Fruit fly (Drosophila melanogaster) whole organism, prepupa: ENCODE data around the gene VhaM9.7-c.

Experiments
- Blimp-1 ChIP-seq: fragments of 200-800 bp; sonication (Bioruptor generic); optimal IDR thresholded peaks from 3 replicates; lab custom pipeline; 2017; ENCODE audit warnings: missing biosample characterization, missing genetic modification characterization, mild to moderate bottlenecking, moderate library complexity, missing genetic modification reagents
- CG10631 ChIP-seq: fragments of 200-800 bp; sonication (Bioruptor generic); optimal IDR thresholded peaks from 2 replicates; lab custom pipeline; 2016; ENCODE audit warnings: missing biosample characterization, missing genetic modification characterization
- CG10669 ChIP-seq: fragments of 200-800 bp; sonication (Bioruptor generic); optimal IDR thresholded peaks from 3 replicates; lab custom pipeline; 2018; ENCODE audit warnings: missing biosample characterization, mild to moderate bottlenecking, missing genetic modification characterization, moderate library complexity
- CG11294 ChIP-seq: fragments of 200-800 bp; sonication (Bioruptor generic); IDR thresholded peaks from 2 replicates; pipeline ENCODE4 v1.3.6; 2022; ENCODE audit warnings: missing biosample characterization, missing genetic modification characterization
- CG11762 ChIP-seq: fragments of 200-800 bp; sonication (Bioruptor generic); optimal IDR thresholded peaks from 3 replicates; lab custom pipeline; 2016; ENCODE audit warnings: missing biosample characterization, missing genetic modification characterization; ENCODE audit not compliant: insufficient read depth
- CG11902 ChIP-seq: fragments of 200-800 bp; sonication (Bioruptor generic); optimal IDR thresholded peaks from 3 replicates; lab custom pipeline; 2016; ENCODE audit warnings: missing biosample characterization, missing genetic modification characterization
- CG15336 ChIP-seq: fragments of 200-800 bp; sonication (Bioruptor generic); IDR thresholded peaks from 2 replicates; pipeline ENCODE4 v1.3.6; 2022; ENCODE audit warnings: missing biosample characterization, missing genetic modification characterization
- CG1621 ChIP-seq: fragments of 200-800 bp; sonication (Bioruptor generic); optimal IDR thresholded peaks from 3 replicates; lab custom pipeline; 2018; ENCODE audit warnings: missing biosample characterization, mild to moderate bottlenecking, missing genetic modification characterization
- CG16779 ChIP-seq: fragments of 200-800 bp; sonication (Bioruptor generic); optimal IDR thresholded peaks from 3 replicates; lab custom pipeline; 2017; ENCODE audit warnings: missing biosample characterization, mild to moderate bottlenecking, missing genetic modification characterization
- CG3032 ChIP-seq: fragments of 200-800 bp; optimal IDR thresholded peaks from 2 replicates; lab custom pipeline; 2019; ENCODE audit warnings: missing biosample characterization, mild to moderate bottlenecking, missing genetic modification characterization, moderate library complexity
- CG31627 ChIP-seq: fragments of 200-800 bp; sonication (Bioruptor generic); optimal IDR thresholded peaks from 3 replicates; lab custom pipeline; 2016; ENCODE audit warnings: missing biosample characterization, missing genetic modification characterization
- CG32006 ChIP-seq: fragments of 200-800 bp; sonication (Bioruptor generic); optimal IDR thresholded peaks from 3 replicates; lab custom pipeline; 2017; ENCODE audit warnings: missing biosample characterization, mild to moderate bottlenecking, missing genetic modification characterization
- CG6163 ChIP-seq: fragments of 200-800 bp; sonication (Bioruptor generic); IDR thresholded peaks from 3 replicates; pipeline ENCODE4 v1.3.6; 2022; ENCODE audit warnings: missing biosample characterization, missing genetic modification characterization
- CG6276 ChIP-seq: fragments of 200-800 bp; sonication (Bioruptor generic); optimal IDR thresholded peaks from 2 replicates; lab custom pipeline; 2017; ENCODE audit warnings: missing biosample characterization, mild to moderate bottlenecking, missing genetic modification characterization
- CG6792 ChIP-seq: fragments of 200-800 bp; sonication (Bioruptor generic); optimal IDR thresholded peaks from 3 replicates; lab custom pipeline; 2016; ENCODE audit warnings: missing biosample characterization, missing genetic modification characterization
- CG6808 ChIP-seq: fragments of 200-800 bp; sonication (Bioruptor generic); optimal IDR thresholded peaks from 3 replicates; lab custom pipeline; 2017; ENCODE audit warnings: missing biosample characterization, missing genetic modification characterization, mild to moderate bottlenecking, moderate library complexity, missing genetic modification reagents
- CG6854 ChIP-seq: fragments of 200-800 bp; sonication (Bioruptor generic); optimal IDR thresholded peaks from 2 replicates; lab custom pipeline; 2017; ENCODE audit warnings: missing biosample characterization, mild to moderate bottlenecking, missing genetic modification characterization
- CG7368 ChIP-seq: fragments of 200-800 bp; sonication (Bioruptor generic); optimal IDR thresholded peaks from 3 replicates; lab custom pipeline; 2016; ENCODE audit warnings: missing biosample characterization, missing genetic modification characterization
- CG8119 ChIP-seq: fragments of 200-800 bp; sonication (Bioruptor generic); IDR thresholded peaks from 3 replicates; pipeline ENCODE4 v1.3.6; 2022; ENCODE audit warnings: missing biosample characterization, missing genetic modification characterization
- CG8319 ChIP-seq: fragments of 200-800 bp; sonication (Bioruptor generic); optimal IDR thresholded peaks from 3 replicates; lab custom pipeline; 2016; ENCODE audit warnings: missing biosample characterization, missing genetic modification characterization
- CG8632 ChIP-seq: fragments of 200-800 bp; sonication (Bioruptor generic); optimal IDR thresholded peaks from 3 replicates; lab custom pipeline; 2016; ENCODE audit warnings: missing biosample characterization, missing genetic modification characterization
- Eip75B ChIP-seq: fragments of 200-800 bp; sonication (Bioruptor generic); optimal IDR thresholded peaks from 3 replicates; lab custom pipeline; 2016; ENCODE audit warnings: missing biosample characterization, missing genetic modification characterization
- Eip78C ChIP-seq: fragments of 200-800 bp; sonication (Bioruptor generic); peaks from one replicate; lab custom pipeline; 2016; ENCODE audit warnings: missing biosample characterization, missing genetic modification characterization
- Eip93F ChIP-seq: fragments of 200-800 bp; sonication (Bioruptor generic); optimal IDR thresholded peaks from 2 replicates; lab custom pipeline; 2016; ENCODE audit warnings: missing biosample characterization, mild to moderate bottlenecking, missing genetic modification characterization
- Ets96B ChIP-seq: fragments of 200-800 bp; optimal IDR thresholded peaks from 2 replicates; lab custom pipeline; 2019; ENCODE audit warnings: missing biosample characterization, mild to moderate bottlenecking, missing genetic modification characterization, moderate library complexity
- Gug ChIP-seq: fragments of 200-800 bp; sonication (Bioruptor generic); IDR thresholded peaks from 2 replicates; pipeline ENCODE4 v1.3.6; 2022; ENCODE audit warnings: missing biosample characterization, missing genetic modification characterization
- Hr38 ChIP-seq: sonication (Bioruptor generic); optimal IDR thresholded peaks from 2 replicates; lab custom pipeline; 2016; ENCODE audit warnings: missing biosample characterization, missing genetic modification characterization
- Hr39 ChIP-seq: fragments of 200-800 bp; sonication (Bioruptor generic); optimal IDR thresholded peaks from 2 replicates; lab custom pipeline; 2016; ENCODE audit warnings: missing biosample characterization, missing genetic modification characterization
- Hr4 ChIP-seq: fragments of 200-800 bp; sonication (Bioruptor generic); optimal IDR thresholded peaks from 3 replicates; lab custom pipeline; 2016; ENCODE audit warnings: missing biosample characterization, missing genetic modification characterization
- Lpt ChIP-seq: fragments of 200-800 bp; sonication (Bioruptor generic); optimal IDR thresholded peaks from 3 replicates; lab custom pipeline; 2016; ENCODE audit warnings: missing biosample characterization, missing genetic modification characterization
- Met ChIP-seq: fragments of 200-800 bp; sonication (Bioruptor generic); optimal IDR thresholded peaks from 3 replicates; lab custom pipeline; 2016; ENCODE audit warnings: missing biosample characterization, missing genetic modification characterization
- OdsH ChIP-seq: fragments of 200-800 bp; sonication (Bioruptor generic); optimal IDR thresholded peaks from 3 replicates; lab custom pipeline; 2016; ENCODE audit warnings: missing biosample characterization, missing genetic modification characterization
- Sox102F ChIP-seq: fragments of 200-800 bp; sonication (Bioruptor generic); optimal IDR thresholded peaks from 2 replicates; lab custom pipeline; 2016; ENCODE audit warnings: missing biosample characterization, mild to moderate bottlenecking, missing genetic modification characterization
- Sox14 ChIP-seq: fragments of 200-800 bp; sonication (Bioruptor generic); optimal IDR thresholded peaks from 3 replicates; lab custom pipeline; 2016; ENCODE audit warnings: missing biosample characterization, missing genetic modification characterization
- achi ChIP-seq: fragments of 200-800 bp; sonication (Bioruptor generic); optimal IDR thresholded peaks from 3 replicates; lab custom pipeline; 2016; ENCODE audit warnings: missing biosample characterization, missing genetic modification characterization
- acj6 ChIP-seq: fragments of 200-800 bp; sonication (Bioruptor generic); optimal IDR thresholded peaks from 3 replicates; lab custom pipeline; 2016; ENCODE audit warnings: missing biosample characterization, missing genetic modification characterization
- dsx ChIP-seq: fragments of 200-800 bp; optimal IDR thresholded peaks from 3 replicates; lab custom pipeline; 2019; ENCODE audit warnings: missing biosample characterization, mild to moderate bottlenecking, missing genetic modification characterization, moderate library complexity; ENCODE audit not compliant: poor library complexity, severe bottlenecking
- eg ChIP-seq: fragments of 200-800 bp; sonication (Bioruptor generic); IDR thresholded peaks from 3 replicates; pipeline ENCODE4 v1.3.6; 2022; ENCODE audit warnings: missing biosample characterization, missing genetic modification characterization
- esn ChIP-seq: fragments of 200-800 bp; sonication (Bioruptor generic); optimal IDR thresholded peaks from 2 replicates; lab custom pipeline; 2016; ENCODE audit warnings: missing biosample characterization, mild to moderate bottlenecking, missing genetic modification characterization, moderate library complexity
- fd59A ChIP-seq: fragments of 200-800 bp; sonication (Bioruptor generic); optimal IDR thresholded peaks from 2 replicates; lab custom pipeline; 2017; ENCODE audit warnings: missing biosample characterization, mild to moderate bottlenecking, missing genetic modification characterization, missing genetic modification reagents
- fd85E ChIP-seq: fragments of 200-800 bp; sonication (Bioruptor generic); optimal IDR thresholded peaks from 3 replicates; lab custom pipeline; 2016; ENCODE audit warnings: missing biosample characterization, missing genetic modification characterization
- lz ChIP-seq: fragments of 200-800 bp; sonication (Bioruptor generic); optimal IDR thresholded peaks from 3 replicates; lab custom pipeline; 2016; ENCODE audit warnings: missing biosample characterization, missing genetic modification characterization
- net ChIP-seq: fragments of 200-800 bp; sonication (Bioruptor generic); optimal IDR thresholded peaks from 3 replicates; lab custom pipeline; 2016; ENCODE audit warnings: missing biosample characterization, missing genetic modification characterization
- pdm3 ChIP-seq: fragments of 200-800 bp; sonication (Bioruptor generic); optimal IDR thresholded peaks from 3 replicates; lab custom pipeline; 2016; ENCODE audit warnings: missing biosample characterization, missing genetic modification characterization
- spab ChIP-seq: fragments of 200-800 bp; sonication (Bioruptor generic); optimal IDR thresholded peaks from 2 replicates; lab custom pipeline; 2017; ENCODE audit warnings: missing biosample characterization, mild to moderate bottlenecking, missing genetic modification characterization, missing genetic modification reagents
- svp ChIP-seq: fragments of 200-800 bp; sonication (Bioruptor generic); peaks from one replicate; lab custom pipeline; 2016; ENCODE audit warnings: missing biosample characterization, missing genetic modification characterization
- topi ChIP-seq: fragments of 200-800 bp; sonication (Bioruptor generic); optimal IDR thresholded peaks from 3 replicates; lab custom pipeline; 2016; ENCODE audit warnings: missing biosample characterization, missing genetic modification characterization
- vri ChIP-seq: fragments of 200-800 bp; sonication (Bioruptor generic); optimal IDR thresholded peaks from 3 replicates; lab custom pipeline; 2016; ENCODE audit warnings: missing biosample characterization, mild to moderate bottlenecking, missing genetic modification characterization

The VhaM9.7-c gene

DNA sequence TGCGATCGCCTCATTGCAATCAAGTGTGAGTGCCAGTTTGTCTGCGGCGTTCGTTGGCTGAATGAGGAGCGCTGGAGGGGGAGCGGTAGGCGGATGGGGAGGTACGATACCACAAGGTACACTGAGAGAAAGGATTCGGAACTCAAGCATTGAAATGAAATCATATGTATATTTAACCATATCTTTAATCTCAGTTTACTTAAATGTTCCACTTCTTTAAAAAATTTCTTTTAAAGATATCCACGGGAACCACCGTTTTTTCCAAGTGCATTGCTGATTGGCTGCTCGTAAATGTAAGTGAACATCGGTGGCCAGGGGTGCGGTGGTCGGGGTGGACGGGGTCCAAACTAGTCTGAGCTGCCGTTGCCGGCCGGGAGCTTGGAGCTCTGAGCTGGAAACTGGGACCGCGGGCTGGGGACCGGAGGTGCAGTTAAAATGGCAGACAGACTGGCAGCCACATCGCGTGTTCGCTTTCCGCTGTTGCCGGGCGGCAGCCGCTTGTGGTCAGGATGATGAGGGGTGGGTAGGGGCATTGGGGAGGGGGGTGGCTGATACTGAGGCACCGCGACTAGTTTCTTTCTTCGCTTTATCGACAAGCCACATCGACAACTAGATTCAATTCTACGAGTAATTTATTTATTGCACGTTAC is 41.6 kb upstream of the VhaM9.7-c start (continued):
- peak; percentile 98 for TF ChIP-seq esn
- TF ChIP-seq fd85E (GFP tag; lab: Kevin White, UChicago): peak; percentile 80
- peak; percentile 98 for TF ChIP-seq net (GFP tag; lab: Kevin White, UChicago)
- TF ChIP-seq acj6 (GFP tag; lab: Kevin White, UChicago): peak; percentile 98
- peak; percentile 97 for TF ChIP-seq Lpt (GFP tag; lab: Kevin White, UChicago)
- TF ChIP-seq OdsH (GFP tag; lab: Kevin White, UChicago): peak; percentile 98
- TF ChIP-seq CG11762: peak; percentile 97
- TF ChIP-seq Sox102F: peak; percentile 95
- TF ChIP-seq Met (GFP tag; lab: Kevin White, UChicago): peak; percentile 97
- TF ChIP-seq achi: peak; percentile 98
- peak; percentile 100 for TF ChIP-seq CG8119 (GFP tag; lab: Robert Waterston, UW)
- TF ChIP-seq CG32006 (GFP tag; lab: Kevin White, UChicago): peak; percentile 99
- TF ChIP-seq CG6854 (GFP tag; lab: Kevin White, UChicago): peak; percentile 89
- peak; percentile 98 for TF ChIP-seq topi
- peak; percentile 88 for TF ChIP-seq Eip93F (GFP tag; lab: Kevin White, UChicago)
- peak; percentile 99 for TF ChIP-seq fd59A (GFP tag; lab: Kevin White, UChicago)
- TF ChIP-seq CG11294 (GFP tag; lab: Robert Waterston, UW): peak; percentile 98
- peak; percentile 95 for TF ChIP-seq CG31627 (GFP tag; lab: Kevin White, UChicago)
- TF ChIP-seq CG15336 (GFP tag; lab: Robert Waterston, UW): peak; percentile 100
- TF ChIP-seq CG1621 (tag; lab: Kevin White, UChicago): peak; percentile 98
- peak; percentile 99 for TF ChIP-seq CG6276 (GFP tag; lab: Kevin White, UChicago)
- peak; percentile 99 for TF ChIP-seq Sox14 (GFP tag; lab: Kevin White, UChicago)
- TF ChIP-seq eg (GFP tag; lab: Robert Waterston, UW): peak; percentile 99
- TF ChIP-seq CG11902 (GFP tag; lab: Kevin White, UChicago): peak; percentile 97
- TF ChIP-seq vri: peak; percentile 88
- peak; percentile 99 for TF ChIP-seq CG3032 (tag; lab: Kevin White, UChicago)
- TF ChIP-seq Hr38 (GFP tag; lab: Kevin White, UChicago): peak; percentile 87
- peak; percentile 98 for TF ChIP-seq CG6792 (GFP tag; lab: Kevin White, UChicago)
- peak; percentile 100 for TF ChIP-seq Eip78C (GFP tag; lab: Kevin White, UChicago)
- peak; percentile 98 for TF ChIP-seq pdm3 (GFP tag; lab: Kevin White, UChicago)
- TF ChIP-seq CG7368: peak; percentile 98
- peak; percentile 99 for TF ChIP-seq Hr4
- peak; percentile 98 for TF ChIP-seq CG8632 (GFP tag; lab: Kevin White, UChicago)
- TF ChIP-seq Ets96B: peak; percentile 99
- TF ChIP-seq Eip75B (GFP tag; lab: Kevin White, UChicago): peak; percentile 99
- peak; percentile 89 for TF ChIP-seq Blimp-1
- TF ChIP-seq CG6163 (GFP tag; lab: Robert Waterston, UW): peak; percentile 99

- no peak for TF ChIP-seq spab (GFP tag; lab: Kevin White, UChicago)
- TF ChIP-seq CG8119 (GFP tag; lab: Robert Waterston, UW): no peak
- no peak for TF ChIP-seq Lpt (GFP tag; lab: Kevin White, UChicago)
- TF ChIP-seq fd85E (GFP tag; lab: Kevin White, UChicago): no peak
- TF ChIP-seq CG6808 (GFP tag; lab: Kevin White, UChicago): no peak
- peak; percentile 26 for TF ChIP-seq CG10669 (GFP tag; lab: Kevin White, UChicago)
- 0 out of 2 replicates have a peak, but pooled peaks have one; percentile 9 for TF ChIP-seq Gug
- TF ChIP-seq Hr39 (GFP tag; lab: Kevin White, UChicago): no peak
- TF ChIP-seq CG11762: no peak
- TF ChIP-seq eg (GFP tag; lab: Robert Waterston, UW): peak; percentile 45; the same call in 1 of the 3 replicates
- TF ChIP-seq Eip75B (GFP tag; lab: Kevin White, UChicago): peak; percentile 31
- no peak for TF ChIP-seq CG8632 (GFP tag; lab: Kevin White, UChicago)
- no peak for TF ChIP-seq CG6276 (GFP tag; lab: Kevin White, UChicago)
- no peak for TF ChIP-seq CG11902 (GFP tag; lab: Kevin White, UChicago)
- TF ChIP-seq CG32006 (GFP tag; lab: Kevin White, UChicago): no peak
- TF ChIP-seq CG8319: no peak
- TF ChIP-seq lz (GFP tag; lab: Kevin White, UChicago): peak; percentile 49
- TF ChIP-seq CG10631 (GFP tag; lab: Kevin White, UChicago): no peak
- no peak for TF ChIP-seq Hr4
- TF ChIP-seq dsx: no peak
- peak; percentile 83 for TF ChIP-seq svp (GFP tag; lab: Kevin White, UChicago)
- TF ChIP-seq acj6 (GFP tag; lab: Kevin White, UChicago): peak; percentile 5
- TF ChIP-seq CG3032 (tag; lab: Kevin White, UChicago): peak; percentile 4
- peak; percentile 11 for TF ChIP-seq topi
- TF ChIP-seq CG31627 (GFP tag; lab: Kevin White, UChicago): peak; percentile 39
- TF ChIP-seq CG16779: peak; percentile 1
Observed at dm6 chr3L:4227164-4227563, 40.5 kb upstream of the VhaM9.7-c start, which contains the start of gene CG46460. CG46460 (minus strand) TSS chr3L:4227302.
